Fruit fly (Drosophila melanogaster): Measurements from ENCODE around the gene Pfdn1.

Gene Pfdn1

dm6 chr2L:6028712-6029111 lies 40.2 kb upstream of the Pfdn1 start:
- TF ChIP-seq ems (GFP tag; optimal IDR thresholded peaks at IDR 0.05) (no peak), CG30403 (GFP tag; optimal IDR thresholded peaks at IDR 0.05) (peak; percentile 5), Pdp1 (GFP tag; optimal IDR thresholded peaks at IDR 0.05) (no peak), unpg (GFP tag; optimal IDR thresholded peaks at IDR 0.05) (peak; percentile 10), CG12391 (tag; optimal IDR thresholded peaks at IDR 0.05) (peak; percentile 23), CG11085 (GFP tag; IDR thresholded peaks at IDR 0.05) (no peak), Aef1 (GFP tag; IDR thresholded peaks at IDR 0.05) (peak; percentile 32; the same call in 2 of the 3 replicates), caup (GFP tag; optimal IDR thresholded peaks at IDR 0.05; ENCODE audit: severe bottlenecking) (no peak), Oli (tag; optimal IDR thresholded peaks at IDR 0.05) (peak; percentile 23), CG8944 (GFP tag; optimal IDR thresholded peaks at IDR 0.05) (peak; percentile 9), az2 (GFP tag; optimal IDR thresholded peaks at IDR 0.05) (peak; percentile 6), Hr51 (GFP tag; optimal IDR thresholded peaks at IDR 0.05) (peak in 1 of 2 experiments; percentile 7), disco-r (GFP tag; optimal IDR thresholded peaks at IDR 0.05) (no peak), ind (GFP tag; optimal IDR thresholded peaks at IDR 0.05) (peak; percentile 6), esg (GFP tag; conservative IDR thresholded peaks at IDR 0.05) (peak; percentile 34; the same call in 1 of the 2 replicates), fd96Cb (tag; optimal IDR thresholded peaks at IDR 0.05) (peak; percentile 11), CG12155 (GFP tag; optimal IDR thresholded peaks at IDR 0.05) (no peak), dm (GFP tag; optimal IDR thresholded peaks at IDR 0.05) (no peak), CG14014 (GFP tag; IDR thresholded peaks at IDR 0.05) (0 out of 2 replicates have a peak, but pooled peaks have one; percentile 44), CG7839 (tag; optimal IDR thresholded peaks at IDR 0.05) (peak; percentile 27), so (GFP tag; IDR thresholded peaks at IDR 0.05) (no peak), vnd (GFP tag; IDR thresholded peaks at IDR 0.05; ENCODE audit: partially characterized antibody) (no peak), sob (GFP tag; IDR thresholded peaks at IDR 0.05) (no peak; the same call in 1 of the 2 replicates), CG3995 (GFP tag; optimal IDR thresholded peaks at IDR 0.05) (no peak), zfh1 (GFP tag; IDR thresholded peaks at IDR 0.05) (peak; percentile 37; the same call in 1 of the 3 replicates), slbo (GFP tag; IDR thresholded peaks at IDR 0.05) (0 out of 2 replicates have a peak, but pooled peaks have one; percentile 35), prd (optimal IDR thresholded peaks at IDR 0.05) (no peak), prd (GFP tag; IDR thresholded peaks at IDR 0.05) (peak; percentile 33; the same call in 1 of the 3 replicates), CG15269 (tag; optimal IDR thresholded peaks at IDR 0.05) (no peak), dysf (GFP tag; IDR thresholded peaks at IDR 0.05) (no peak), Rx (GFP tag; IDR thresholded peaks at IDR 0.05) (no peak), CG10979 (tag; optimal IDR thresholded peaks at IDR 0.05) (no peak), CG2120 (GFP tag; optimal IDR thresholded peaks at IDR 0.05) (peak; percentile 25), CG14441 (GFP tag; IDR thresholded peaks at IDR 0.05) (no peak), Med (GFP tag) (peak; percentile 70), HLH54F (GFP tag; optimal IDR thresholded peaks at IDR 0.05) (no peak), Nf-YA (GFP tag; IDR thresholded peaks at IDR 0.05) (0 out of 2 replicates have a peak, but pooled peaks have one; percentile 10), Ets65A (GFP tag) (peak; percentile 83), wdn (GFP tag; IDR thresholded peaks at IDR 0.05) (no peak), CG11696 (GFP tag; IDR thresholded peaks at IDR 0.05) (0 out of 2 replicates have a peak, but pooled peaks have one; percentile 34), CG18599 (GFP tag; optimal IDR thresholded peaks at IDR 0.05) (peak; percentile 8), chif (GFP tag; optimal IDR thresholded peaks at IDR 0.05) (peak in 1 of 2 experiments; percentile 4), CG13123 (GFP tag; optimal IDR thresholded peaks at IDR 0.05) (no peak), CG11093 (GFP tag; IDR thresholded peaks at IDR 0.05) (no peak), CG18764 (GFP tag; optimal IDR thresholded peaks at IDR 0.05) (no peak), ato (GFP tag; IDR thresholded peaks at IDR 0.05; ENCODE audit: partially characterized antibody) (no peak), CG12769 (tag; optimal IDR thresholded peaks at IDR 0.05) (no peak), CG8478 (optimal IDR thresholded peaks at IDR 0.05) (no peak), Jarid2 (GFP tag; optimal IDR thresholded peaks at IDR 0.05) (no peak), hkb (optimal IDR thresholded peaks at IDR 0.05) (no peak), hkb (GFP tag; IDR thresholded peaks at IDR 0.05) (peak; percentile 61; the same call in 1 of the 2 replicates), CG9609 (GFP tag; optimal IDR thresholded peaks at IDR 0.05) (no peak)

Data from whole organism, embryonic.